Worm (Caenorhabditis elegans) whole organism, L1 larva: Measurements from ENCODE around the gene F46B6.2.

ENCODE experiments used
- aly-2 ChIP-seq: fragments of 150-350 bp; optimal IDR thresholded peaks from 2 replicates; lab custom pipeline; 2014; ENCODE audit warnings: missing biosample characterization, missing genetic modification characterization
- ama-1 ChIP-seq: fragments of 150-350 bp; optimal IDR thresholded peaks from 2 replicates; lab custom pipeline; 2014
- lin-14 ChIP-seq: fragments of 200-800 bp; sonication (Bioruptor generic); optimal IDR thresholded peaks from 2 replicates; lab custom pipeline; 2018; ENCODE audit warnings: mild to moderate bottlenecking, missing genetic modification characterization, moderate library complexity, missing compliant biosample characterization
- snu-23 ChIP-seq: sonication (generic microtip); optimal IDR thresholded peaks from 2 replicates; lab custom pipeline; 2016; ENCODE audit warnings: missing genetic modification characterization, missing compliant biosample characterization
- sptf-1 ChIP-seq: fragments of 150-350 bp; optimal IDR thresholded peaks from 2 replicates; lab custom pipeline; 2014; ENCODE audit warnings: missing biosample characterization, missing genetic modification characterization
- tbx-2 ChIP-seq: sonication (generic microtip); optimal IDR thresholded peaks from 2 replicates; lab custom pipeline; 2016; ENCODE audit warnings: missing genetic modification characterization, missing compliant biosample characterization
- zip-4 ChIP-seq: fragments of 200-800 bp; sonication (Bioruptor generic); optimal IDR thresholded peaks from 2 replicates; lab custom pipeline; 2018; ENCODE audit warnings: mild to moderate bottlenecking, missing genetic modification characterization, moderate library complexity, missing compliant biosample characterization

DNA sequence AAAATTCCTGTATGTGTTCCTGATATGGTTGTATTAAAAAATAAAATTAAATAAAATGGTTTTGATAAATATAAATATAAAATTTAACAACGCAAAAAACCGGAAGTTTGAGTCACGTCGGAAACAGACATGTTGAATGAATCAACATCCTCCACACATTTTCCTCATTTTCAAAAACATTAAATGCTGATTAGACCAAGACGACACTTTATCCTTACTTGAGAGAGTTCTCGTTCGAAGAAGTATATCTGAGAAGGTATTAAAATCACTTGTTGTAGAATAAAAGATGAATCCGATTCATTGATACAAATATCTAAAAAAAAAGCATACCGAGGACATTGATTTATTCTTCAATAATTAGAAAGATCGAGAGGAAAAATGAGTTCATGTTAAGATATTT lies 26.1 kb downstream of the F46B6.2 start:
- TF ChIP-seq ama-1 (lab: Kevin White, UChicago) (no peak), zip-4 (GFP tag; lab: Kevin White, UChicago) (no peak), aly-2 (tag; lab: Kevin White, UChicago) (no peak), lin-14 (GFP tag; lab: Kevin White, UChicago) (no peak), snu-23 (no peak), sptf-1 (tag; lab: Kevin White, UChicago) (no peak), tbx-2 (tag; lab: Kevin White, UChicago) (no peak)
